Worm (Caenorhabditis elegans): ENCODE results near the gene ooc-5.
A peak's percentile ranks its signal among the peaks of the same experiment; 100 is the strongest.

ooc-5 gene

DNA sequence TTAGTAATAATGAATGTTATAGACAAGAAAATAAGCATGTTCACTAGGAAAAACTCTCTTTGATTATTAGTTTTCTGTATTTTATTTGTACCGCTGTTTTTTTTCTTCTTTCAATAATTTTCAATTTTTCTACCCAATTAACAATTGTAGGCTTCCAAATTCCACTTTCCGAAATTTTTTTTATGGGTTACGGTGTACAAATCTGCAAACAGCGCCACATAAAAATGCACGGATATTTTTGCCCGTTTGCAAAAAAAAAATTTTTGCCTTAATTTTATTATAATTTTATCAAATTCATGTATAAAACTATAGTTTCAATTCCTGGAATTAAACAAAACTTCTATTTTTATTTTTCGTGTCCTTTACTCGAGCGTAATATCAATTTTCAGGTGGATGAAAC, at the start of gene ooc-5:
TSS of gene ooc-5 (plus strand) at position 381 of the 400 bp plus-strand sequence.
- TF ChIP-seq C08G9.2 (tag; optimal IDR thresholded peaks at IDR 0.05) (no peak), lim-6 (tag; optimal IDR thresholded peaks at IDR 0.05) (no peak), pax-1 (tag; optimal IDR thresholded peaks at IDR 0.05) (no peak), ceh-14 (tag; optimal IDR thresholded peaks at IDR 0.05) (no peak), K02D7.2 (tag; optimal IDR thresholded peaks at IDR 0.05) (no peak), pqm-1 (tag; optimal IDR thresholded peaks at IDR 0.05) (no peak), ama-1 (optimal IDR thresholded peaks at IDR 0.05) (no peak), unc-55 (GFP tag; optimal IDR thresholded peaks at IDR 0.05) (no peak), ceh-45 (GFP tag; IDR thresholded peaks at IDR 0.05) (no peak), rnt-1 (tag; optimal IDR thresholded peaks at IDR 0.05) (no peak), ztf-16 (tag; optimal IDR thresholded peaks at IDR 0.05) (no peak), unc-3 (GFP tag; conservative IDR thresholded peaks at IDR 0.05) (no peak), unc-3 (tag; optimal IDR thresholded peaks at IDR 0.05) (no peak), ceh-48 (tag; optimal IDR thresholded peaks at IDR 0.05) (no peak), C38D4.7 (GFP tag; optimal IDR thresholded peaks at IDR 0.05) (no peak), ceh-2 (tag; optimal IDR thresholded peaks at IDR 0.05) (no peak), pag-3 (tag; optimal IDR thresholded peaks at IDR 0.05; ENCODE audit: borderline replicate concordance) (no peak), fax-1 (tag; optimal IDR thresholded peaks at IDR 0.05) (no peak), hlh-6 (tag; optimal IDR thresholded peaks at IDR 0.05) (no peak)

- TF ChIP-seq K09A11.1 (tag; optimal IDR thresholded peaks at IDR 0.05; ENCODE audit: insufficient read depth) (no peak), hlh-8 (tag; optimal IDR thresholded peaks at IDR 0.05) (no peak), unc-86 (tag; optimal IDR thresholded peaks at IDR 0.05) (no peak), pha-4 (tag; optimal IDR thresholded peaks at IDR 0.05) (no peak), C38D4.7 (GFP tag; optimal IDR thresholded peaks at IDR 0.05) (no peak), unc-42 (tag; optimal IDR thresholded peaks at IDR 0.05) (peak; percentile 82)
Measured at ce11 chrII:8945167-8945566, 47.8 kb upstream of the ooc-5 start.

DNA sequence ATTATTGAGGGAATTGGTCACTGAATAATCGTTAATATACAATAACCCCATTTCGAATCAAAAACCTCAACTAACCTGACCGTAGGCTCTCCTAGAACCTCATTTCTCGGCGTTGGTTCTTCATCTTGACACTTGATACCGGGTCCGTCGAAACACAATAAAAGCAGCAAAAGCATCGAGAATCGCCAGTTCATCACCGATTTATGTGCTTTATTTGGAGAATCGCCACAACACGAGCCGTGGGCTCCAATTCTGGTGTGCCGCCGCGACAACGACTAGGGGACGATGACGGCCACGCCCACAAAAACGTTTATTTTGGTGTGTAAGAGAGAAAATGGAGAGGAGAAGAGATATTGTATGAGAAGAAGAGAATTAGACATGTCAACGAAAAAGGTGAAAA, 45.6 kb upstream of the ooc-5 start, which contains the start of gene cutl-15:
TSS of gene cutl-15 (minus strand) at position 298 of the 400 bp plus-strand sequence.
- no peak for TF ChIP-seq dve-1 (tag; optimal IDR thresholded peaks at IDR 0.05)
- TF ChIP-seq pax-1 (tag; optimal IDR thresholded peaks at IDR 0.05), result no peak
- TF ChIP-seq unc-3 (GFP tag; conservative IDR thresholded peaks at IDR 0.05), result no peak
- TF ChIP-seq unc-3 (tag; optimal IDR thresholded peaks at IDR 0.05), result no peak
- TF ChIP-seq hlh-15 (tag; optimal IDR thresholded peaks at IDR 0.05), result no peak
- TF ChIP-seq pha-2 (tag; optimal IDR thresholded peaks at IDR 0.05), result no peak
- no peak for TF ChIP-seq ceh-9 (tag; optimal IDR thresholded peaks at IDR 0.05)

DNA sequence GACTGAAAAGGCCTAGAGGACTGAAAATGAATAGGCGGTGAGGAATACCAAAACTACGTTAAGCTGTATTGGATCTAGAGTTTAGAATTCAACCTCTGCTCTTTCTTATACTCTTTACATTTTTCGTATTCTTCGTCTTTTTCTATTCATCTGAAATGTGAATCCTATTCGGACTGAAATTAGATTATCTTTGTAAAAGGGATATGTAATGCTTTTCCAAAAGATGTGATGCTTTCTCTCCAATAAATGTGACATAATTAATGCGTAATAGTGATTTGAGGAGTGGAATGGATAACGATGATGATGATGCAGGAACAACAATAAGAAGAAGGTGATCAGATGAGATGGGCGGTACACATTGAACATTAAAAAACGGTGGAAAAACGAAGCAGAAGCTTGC, 44.3 kb upstream of the ooc-5 start:
- TF ChIP-seq ceh-30 (tag; optimal IDR thresholded peaks at IDR 0.05) (no peak), unc-42 (tag; optimal IDR thresholded peaks at IDR 0.05) (peak; percentile 54)

ce11 chrII:8951270-8951669, 41.7 kb upstream of the ooc-5 start:
- no peak for TF ChIP-seq unc-3 (GFP tag; conservative IDR thresholded peaks at IDR 0.05)
- no peak for TF ChIP-seq unc-3 (tag; optimal IDR thresholded peaks at IDR 0.05)
- peak; percentile 27 for TF ChIP-seq ceh-14 (tag; optimal IDR thresholded peaks at IDR 0.05)
- peak; percentile 43 for TF ChIP-seq ceh-31 (tag; optimal IDR thresholded peaks at IDR 0.05)

DNA sequence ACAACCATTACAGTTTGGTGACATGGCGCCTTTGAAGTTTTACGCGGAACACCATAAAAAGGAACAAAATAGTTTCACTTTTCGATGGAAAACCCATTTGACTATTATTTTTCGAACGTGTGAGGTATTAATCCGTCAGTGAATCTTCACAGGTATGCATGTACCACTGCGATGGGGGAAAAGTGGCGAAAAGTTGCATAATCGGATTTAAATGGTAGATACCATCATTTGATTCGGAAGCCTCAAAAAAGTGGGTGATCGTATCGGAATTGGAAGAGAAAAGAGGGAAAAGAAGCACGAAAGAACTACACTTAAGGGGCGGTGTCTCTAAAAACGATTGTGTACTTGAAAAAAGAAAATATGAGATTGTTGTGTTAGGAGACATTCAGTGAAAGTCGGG, 39.3 kb upstream of the ooc-5 start:
- TF ChIP-seq elt-4 (tag; optimal IDR thresholded peaks at IDR 0.05), result no peak
- TF ChIP-seq unc-3 (GFP tag; conservative IDR thresholded peaks at IDR 0.05), result no peak
- TF ChIP-seq unc-3 (tag; optimal IDR thresholded peaks at IDR 0.05), result no peak
- no peak for TF ChIP-seq dmd-4 (tag; optimal IDR thresholded peaks at IDR 0.05; ENCODE audit: borderline replicate concordance)
- TF ChIP-seq K02D7.2 (tag; optimal IDR thresholded peaks at IDR 0.05), result no peak
- TF ChIP-seq fkh-10 (GFP tag; optimal IDR thresholded peaks at IDR 0.05), result no peak
- TF ChIP-seq ceh-2 (tag; optimal IDR thresholded peaks at IDR 0.05), result no peak
- TF ChIP-seq ztf-16 (tag; optimal IDR thresholded peaks at IDR 0.05), result no peak
- TF ChIP-seq ahr-1 (tag; optimal IDR thresholded peaks at IDR 0.05), result no peak
- no peak for TF ChIP-seq ceh-6 (GFP tag; optimal IDR thresholded peaks at IDR 0.05)
- no peak for TF ChIP-seq sdc-2 (tag; optimal IDR thresholded peaks at IDR 0.05)
- no peak for TF ChIP-seq ceh-48 (tag; optimal IDR thresholded peaks at IDR 0.05)
- TF ChIP-seq zip-5 (tag; optimal IDR thresholded peaks at IDR 0.05), result no peak
- TF ChIP-seq F13H6.1 (tag; optimal IDR thresholded peaks at IDR 0.05), result no peak
- no peak for TF ChIP-seq syd-9 (tag; optimal IDR thresholded peaks at IDR 0.05)

All from whole organism, late embryonic.